Fruit fly (Drosophila melanogaster) whole organism: Measurements from ENCODE around the gene LysB.

Experiments used
- Dll ChIP-seq: fragments of >200 bp; optimal IDR thresholded peaks from 2 replicates; lab custom pipeline; 2017
- pan ChIP-seq: fragments of >200 bp; optimal IDR thresholded peaks from 2 replicates; lab custom pipeline; 2017
- psq ChIP-seq: fragments of >200 bp; optimal IDR thresholded peaks from 2 replicates; lab custom pipeline; 2017
- usp ChIP-seq: fragments of >200 bp; optimal IDR thresholded peaks from 2 replicates; lab custom pipeline; 2017; ENCODE audit warnings: missing biosample characterization, missing genetic modification characterization, mixed read lengths

DNA sequence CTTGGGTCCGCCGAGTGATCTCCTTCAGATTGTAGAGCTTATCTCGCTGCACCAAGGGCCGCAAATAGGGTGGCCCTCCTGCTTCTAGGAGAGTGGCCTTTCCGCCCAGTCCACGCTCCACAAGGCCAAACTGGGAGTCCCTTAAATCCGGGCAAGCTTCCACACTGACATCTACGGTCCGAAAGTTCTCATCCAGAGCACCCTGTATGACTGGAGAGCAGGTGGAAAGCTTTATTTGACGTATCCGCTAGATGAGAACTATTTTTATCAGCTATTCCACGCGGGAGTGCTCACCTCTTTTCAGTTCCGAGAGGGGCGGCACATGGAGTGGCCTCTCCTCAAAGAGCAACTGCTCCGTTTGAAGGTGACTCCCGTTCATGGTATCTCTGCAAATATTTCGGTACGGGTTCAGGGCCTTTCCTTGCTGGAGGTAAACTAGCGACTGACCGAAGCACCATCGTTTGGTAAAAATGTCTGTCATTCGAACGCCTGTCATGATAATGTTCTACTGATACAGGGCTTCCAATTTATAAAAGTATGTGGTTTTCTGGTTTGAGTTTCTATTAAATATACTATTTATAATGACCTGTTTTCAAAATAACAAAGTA is 4.5 kb upstream of the LysB start, which contains the start of gene meep:
- TF ChIP-seq Dll (lab: Kevin White, UChicago) (no peak), psq (lab: Kevin White, UChicago) (no peak), pan (lab: Kevin White, UChicago) (no peak), usp (no peak)
